Fruit fly (Drosophila melanogaster) whole organism, larva: ENCODE results near the gene CAH7.

Experiments
- noc ChIP-seq: fragments of 200-800 bp; sonication (Bioruptor generic); optimal IDR thresholded peaks from 3 replicates; lab custom pipeline; 2019; ENCODE audit warnings: missing biosample characterization, mild to moderate bottlenecking, missing genetic modification characterization, moderate library complexity

CAH7 gene

DNA sequence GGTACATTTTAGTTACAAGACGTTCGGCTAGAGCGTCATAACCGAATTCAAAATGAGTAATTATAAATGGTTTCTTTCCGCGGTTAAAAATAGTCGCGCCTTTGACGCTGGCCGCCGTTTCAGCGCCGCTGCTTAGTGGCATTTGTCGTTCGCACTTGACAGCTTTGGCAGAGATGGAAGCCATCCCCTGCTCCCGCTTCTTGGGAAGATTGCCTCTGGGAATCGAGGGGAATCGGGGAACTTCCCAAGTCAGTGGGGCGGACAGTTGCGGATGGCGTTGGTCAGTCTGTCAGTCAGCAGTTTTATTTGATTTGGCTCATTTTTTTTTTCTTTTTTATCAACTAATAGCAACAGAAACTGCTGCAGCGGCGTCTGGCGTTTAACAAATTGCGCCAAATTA, 5.2 kb upstream of the CAH7 start:
- TF ChIP-seq noc (tag; lab: Kevin White, UChicago): no peak

DNA sequence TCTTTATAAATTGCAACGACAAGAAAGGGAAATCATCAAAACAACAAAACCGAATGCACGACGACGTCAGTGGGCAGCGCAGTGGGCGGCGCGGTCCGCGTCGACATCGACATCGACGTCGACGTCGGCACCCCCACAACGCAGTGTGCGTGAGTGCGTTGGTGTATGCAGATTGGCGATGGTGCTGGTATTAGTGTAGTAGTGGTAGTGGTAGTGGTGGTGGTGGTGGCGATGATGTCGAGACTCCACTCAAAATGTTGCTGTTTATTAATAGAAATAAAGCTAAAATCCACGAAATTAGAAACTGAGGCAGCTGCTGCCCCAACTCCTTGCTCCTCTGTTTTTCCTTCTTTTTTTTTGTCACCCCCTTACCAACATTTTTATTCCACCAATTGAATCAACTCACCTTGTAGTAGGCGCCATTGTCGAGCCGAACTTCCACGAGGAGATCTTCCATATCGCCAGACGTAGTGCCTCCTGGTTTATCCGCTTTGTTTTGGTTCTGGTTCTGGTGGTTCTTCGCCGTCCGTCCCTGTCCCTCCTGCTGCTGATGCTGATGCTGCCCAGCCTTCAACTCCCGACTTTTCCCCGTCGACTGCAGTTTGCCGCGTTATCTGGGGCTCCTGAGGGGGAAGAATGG, 3.6 kb upstream of the CAH7 start:
- no peak for TF ChIP-seq noc (tag; lab: Kevin White, UChicago)

DNA sequence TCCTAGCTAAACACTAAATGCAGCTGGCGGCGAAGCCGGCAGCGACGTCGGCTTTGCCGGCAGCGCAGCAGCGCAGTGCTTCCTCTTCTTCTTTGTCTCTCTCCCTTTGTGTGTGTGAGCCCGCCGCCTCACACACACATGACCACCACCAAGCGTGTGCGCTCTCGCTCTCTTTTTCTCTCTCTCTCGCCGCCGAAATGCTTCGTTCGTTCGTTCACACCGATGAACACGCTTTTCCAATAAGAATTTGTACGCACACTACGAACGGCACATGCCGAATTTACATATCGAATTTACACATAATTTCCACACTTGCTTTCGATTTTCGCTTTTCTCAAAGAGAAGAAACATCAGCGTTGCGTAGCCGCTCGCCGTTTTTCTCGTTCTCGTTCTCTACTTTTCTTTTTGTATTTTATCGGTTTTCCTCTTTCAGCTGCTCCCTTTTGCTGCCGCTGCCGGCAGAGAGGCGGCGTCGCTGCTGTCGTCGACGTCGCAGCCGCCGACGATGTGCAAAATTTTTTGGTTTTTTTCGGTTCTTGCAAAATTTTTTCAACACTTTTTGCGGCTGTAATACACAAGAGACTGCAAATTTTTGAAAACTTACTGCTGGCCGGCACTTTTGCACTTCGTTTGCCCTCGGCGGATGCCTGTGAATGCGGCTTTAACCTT, 2.7 kb upstream of the CAH7 start:
- TF ChIP-seq noc (tag; lab: Kevin White, UChicago): no peak

DNA sequence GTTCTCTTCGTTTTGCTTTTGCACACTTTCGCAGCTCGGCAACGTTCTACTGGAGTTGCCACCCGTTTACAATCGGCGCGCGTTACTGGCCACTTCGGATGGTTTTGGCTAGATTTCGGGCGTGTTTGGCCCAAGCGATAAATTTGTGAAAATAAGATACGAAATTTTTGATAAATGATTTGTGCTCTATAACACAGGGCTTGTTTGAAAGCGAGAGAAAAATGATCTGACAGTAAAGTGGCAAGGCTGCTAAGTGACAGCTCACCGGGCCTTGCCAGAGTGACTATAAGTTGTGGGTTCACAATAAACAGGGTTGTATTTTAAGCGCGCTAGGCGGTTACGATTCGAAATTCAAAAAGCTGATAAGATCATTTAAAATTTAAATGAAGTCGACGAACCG, 2.1 kb upstream of the CAH7 start, which contains the start of gene Fmr1:
Gene Fmr1 (minus strand): TSS at position 184 of the 400 bp plus-strand sequence.
- no peak for TF ChIP-seq noc (tag; lab: Kevin White, UChicago)

DNA sequence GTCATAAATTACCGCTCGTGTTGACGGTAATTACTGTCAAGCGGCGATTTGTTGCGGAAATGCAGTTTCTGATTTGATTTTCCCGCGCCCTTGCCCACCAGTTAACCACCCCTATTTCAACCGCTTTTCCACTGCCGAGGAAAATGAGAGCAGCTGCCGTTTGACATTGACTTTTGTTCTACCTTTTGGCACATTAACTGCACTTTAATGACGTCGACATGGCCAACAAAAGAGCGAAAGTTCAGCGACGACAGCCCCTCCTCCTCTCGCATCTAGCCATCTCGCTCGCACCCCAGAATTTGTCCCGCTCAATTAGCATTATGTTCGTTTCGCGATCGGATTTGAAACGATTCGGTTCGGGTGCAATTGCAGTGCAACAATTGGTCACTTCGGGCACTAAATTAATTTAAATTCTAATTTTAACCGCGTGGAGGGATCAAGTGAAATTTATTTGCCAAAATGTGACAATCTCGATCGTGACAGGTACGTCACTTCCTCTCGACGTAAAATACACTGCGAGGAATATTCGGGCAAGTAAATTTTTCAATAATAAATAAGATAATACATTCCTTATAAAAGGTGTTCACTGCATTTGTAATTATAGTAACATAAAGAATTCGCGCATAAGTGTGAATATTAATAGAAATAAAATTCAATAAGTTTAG, 755 bp upstream of the CAH7 start:
- no peak for TF ChIP-seq noc (tag; lab: Kevin White, UChicago)

DNA sequence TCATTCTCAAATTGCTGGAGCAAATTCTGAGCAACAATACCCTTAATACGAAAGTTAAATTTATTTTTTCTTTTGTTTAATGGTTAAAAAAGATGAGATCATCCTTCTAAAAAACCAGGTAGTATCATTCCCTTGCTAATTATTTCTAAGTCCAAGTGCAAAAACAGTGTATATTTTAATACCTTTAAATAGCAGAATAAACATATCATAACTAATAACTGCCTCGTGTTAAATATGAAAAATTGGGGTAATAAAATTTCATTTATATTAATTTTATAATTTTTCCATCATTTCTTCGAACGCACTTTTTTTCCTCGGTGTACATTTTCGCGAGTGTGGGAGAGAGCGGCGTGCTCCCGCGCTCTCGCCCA, 237 bp upstream of the CAH7 start:
- no peak for TF ChIP-seq noc (tag; lab: Kevin White, UChicago)

DNA sequence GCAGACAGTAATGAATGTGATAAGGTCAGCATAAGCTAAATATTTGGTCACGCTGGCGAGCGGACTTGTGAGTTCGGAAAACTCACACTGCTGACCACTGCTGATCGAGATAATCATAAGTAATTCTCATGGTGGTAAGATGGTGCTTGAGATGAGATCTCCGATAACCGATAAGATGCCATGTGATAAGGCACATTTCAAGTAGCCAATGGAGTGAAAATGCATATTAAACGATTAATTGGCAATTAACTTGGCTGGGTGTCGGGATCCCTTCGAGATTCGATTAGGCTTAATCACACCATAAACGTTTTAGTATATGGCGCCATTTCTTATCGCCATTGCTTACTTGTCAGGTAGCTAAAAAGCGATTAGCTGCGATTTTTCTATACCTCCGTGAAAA, 1.7 kb downstream of the CAH7 start:
- TF ChIP-seq noc (tag; lab: Kevin White, UChicago): no peak

DNA sequence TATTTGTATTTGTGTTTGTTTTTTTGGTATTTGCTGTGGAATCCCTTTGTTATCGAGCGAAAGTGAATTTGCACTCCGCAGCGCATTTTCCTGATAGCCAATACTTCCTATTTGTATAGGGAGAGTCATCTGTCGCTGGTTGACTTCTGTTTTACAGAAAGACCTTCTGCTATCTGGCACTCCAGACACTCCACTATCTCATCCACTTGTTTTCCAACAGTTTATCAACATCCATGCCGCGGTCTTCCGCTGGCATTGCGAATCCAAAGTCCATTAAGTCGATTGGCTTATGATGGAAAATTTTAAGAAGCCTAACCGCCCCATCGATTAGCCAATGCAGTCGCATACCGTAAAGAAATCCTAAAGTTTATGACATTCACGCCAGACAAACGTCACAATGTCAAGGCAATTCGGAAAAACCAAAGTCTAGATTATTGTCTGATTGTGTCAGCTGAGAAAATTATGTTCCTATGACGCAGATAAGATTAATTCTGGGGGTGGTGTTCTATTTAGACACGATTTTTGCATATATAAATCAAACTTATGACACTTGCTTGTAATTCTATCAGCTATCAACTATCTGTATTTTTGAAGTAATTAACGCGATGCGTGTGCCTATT, 3.0 kb downstream of the CAH7 start:
- peak; percentile 55 for TF ChIP-seq noc (tag; lab: Kevin White, UChicago)

DNA sequence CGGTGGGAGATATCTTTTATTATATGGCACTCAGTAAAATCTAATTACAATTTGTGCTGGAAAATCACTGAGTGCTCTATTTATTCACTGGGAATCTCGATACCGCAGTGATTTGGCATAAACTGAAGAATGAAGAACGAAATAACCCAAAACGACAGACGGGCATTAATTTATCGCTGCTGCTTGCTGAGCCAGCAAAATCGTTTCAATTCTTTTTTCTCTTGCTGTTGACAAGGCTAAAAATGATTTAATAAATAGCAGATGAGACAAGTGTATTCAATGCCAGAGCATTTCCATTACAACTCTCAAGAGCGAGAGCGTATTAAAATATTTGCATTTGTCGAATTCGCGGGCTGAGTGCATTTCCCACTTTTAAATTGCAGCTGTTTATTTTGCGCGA, 3.8 kb downstream of the CAH7 start:
- TF ChIP-seq noc (tag; lab: Kevin White, UChicago): no peak

DNA sequence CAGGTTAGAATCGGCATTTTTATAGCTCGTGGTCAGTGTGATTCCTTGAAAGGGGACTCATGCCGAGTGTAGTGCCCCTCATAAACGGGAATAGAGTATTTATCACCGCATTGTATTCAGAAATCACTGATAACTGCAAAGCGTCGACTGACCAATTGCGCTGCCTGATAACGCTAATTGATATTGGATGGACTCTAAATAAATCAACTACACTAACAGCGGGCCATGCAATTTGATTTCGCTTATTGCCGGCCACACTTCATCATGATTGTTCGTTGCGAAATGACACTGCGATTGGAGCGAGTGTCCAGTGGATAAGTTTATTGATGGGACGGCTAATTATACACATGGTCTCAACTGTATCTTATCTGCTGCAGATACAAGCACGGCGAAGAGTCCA, 7.6 kb downstream of the CAH7 start:
- peak; percentile 87 for TF ChIP-seq noc (tag; lab: Kevin White, UChicago)

DNA sequence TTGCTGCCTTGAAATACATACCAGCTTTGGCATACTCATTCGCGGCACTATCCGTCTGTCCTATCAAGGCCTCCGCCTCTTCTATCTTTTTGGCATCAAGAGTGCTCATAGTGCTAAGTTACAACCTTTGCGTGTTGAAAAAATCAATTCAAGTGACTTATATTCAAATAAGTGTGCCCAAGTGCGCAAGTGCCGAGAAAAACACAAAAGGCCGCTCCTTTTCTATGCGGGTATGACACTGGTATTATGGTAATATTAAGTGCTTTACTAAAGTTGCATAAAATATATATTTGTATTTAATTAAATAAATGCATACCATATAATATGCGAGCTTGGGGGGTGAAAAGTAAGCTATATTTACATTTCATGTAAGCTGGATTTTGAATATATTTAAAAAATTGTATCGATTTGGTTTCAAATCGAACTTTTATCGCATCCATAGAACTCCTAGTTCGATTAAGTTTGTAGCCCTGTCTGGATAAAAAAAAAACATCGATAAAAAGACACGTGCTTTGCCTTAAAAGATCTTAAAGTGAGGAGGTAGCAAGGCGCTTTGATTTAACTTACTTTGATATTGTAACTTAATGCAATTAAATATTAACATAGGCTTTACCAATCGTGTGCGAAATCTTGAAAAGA, 9.3 kb downstream of the CAH7 start, which contains the start of the genes gammaSnap2 and ATPsynepsilonL:
Gene gammaSnap2 (minus strand): TSS at position 135 of the 639 bp plus-strand sequence.
Gene ATPsynepsilonL (plus strand): TSS at position 508 of the 639 bp plus-strand sequence.
- TF ChIP-seq noc (tag; lab: Kevin White, UChicago): no peak

DNA sequence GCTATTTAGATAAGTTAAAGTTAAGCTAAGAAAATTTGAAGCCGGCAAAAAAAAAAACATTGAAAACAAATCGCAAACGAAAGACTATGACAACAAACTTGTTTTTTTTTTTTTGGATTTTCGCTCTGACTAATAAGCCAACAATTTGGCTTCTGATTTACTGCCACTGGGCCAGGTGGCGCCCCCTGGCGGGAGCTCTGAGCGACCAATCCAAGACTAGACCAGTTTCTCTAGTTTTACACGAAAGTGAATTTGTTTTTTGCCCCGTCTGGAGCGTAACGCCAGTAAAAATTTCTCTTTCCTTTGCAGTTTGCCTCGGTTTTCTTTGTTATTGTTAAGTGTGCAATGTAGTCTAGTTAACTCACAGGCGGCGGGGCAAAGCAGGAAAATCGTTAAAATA, 12.7 kb downstream of the CAH7 start:
- TF ChIP-seq noc (tag; lab: Kevin White, UChicago): no peak

DNA sequence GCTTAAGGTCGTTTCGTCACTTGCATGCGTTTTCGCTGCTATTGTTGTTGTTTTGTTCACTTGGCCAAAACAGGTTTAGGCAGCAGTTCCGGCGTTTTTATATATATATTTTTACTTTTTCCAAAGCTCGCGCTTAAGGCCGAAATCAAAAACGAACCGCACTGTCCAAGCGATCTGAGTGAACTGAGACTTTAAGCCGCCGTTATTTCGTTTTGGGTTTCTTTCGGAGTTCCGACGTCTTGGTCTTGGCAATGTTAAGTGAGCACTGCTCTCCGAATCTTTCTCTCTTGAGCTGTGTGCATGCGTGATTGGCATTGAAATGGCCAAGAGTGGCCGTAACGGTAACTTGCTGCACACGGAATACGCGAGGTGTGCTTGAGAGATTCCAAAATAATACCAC, 13.4 kb downstream of the CAH7 start, which contains the start of gene knk:
Gene knk (minus strand): TSS at position 188 of the 400 bp plus-strand sequence.
- TF ChIP-seq noc (tag; lab: Kevin White, UChicago): no peak

DNA sequence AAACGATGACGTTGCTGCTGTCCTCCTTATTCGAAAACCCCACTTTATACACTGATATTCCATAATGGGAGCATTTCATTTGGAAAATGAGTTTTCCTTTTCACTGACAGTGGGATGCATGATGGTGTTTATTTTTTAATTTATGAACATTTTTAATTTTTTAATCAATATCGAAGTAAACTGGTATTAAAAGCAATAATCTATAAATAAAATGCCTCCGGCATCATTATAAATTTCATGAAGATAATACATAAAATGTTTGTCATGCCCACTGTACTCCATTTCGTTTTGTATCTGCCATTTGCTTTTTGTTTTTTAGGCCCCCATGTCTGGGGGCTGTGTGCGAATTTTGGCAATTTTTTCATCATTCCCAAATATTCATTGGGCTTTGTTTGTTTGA, 18.1 kb downstream of the CAH7 start:
- TF ChIP-seq noc (tag; lab: Kevin White, UChicago): peak; percentile 72

DNA sequence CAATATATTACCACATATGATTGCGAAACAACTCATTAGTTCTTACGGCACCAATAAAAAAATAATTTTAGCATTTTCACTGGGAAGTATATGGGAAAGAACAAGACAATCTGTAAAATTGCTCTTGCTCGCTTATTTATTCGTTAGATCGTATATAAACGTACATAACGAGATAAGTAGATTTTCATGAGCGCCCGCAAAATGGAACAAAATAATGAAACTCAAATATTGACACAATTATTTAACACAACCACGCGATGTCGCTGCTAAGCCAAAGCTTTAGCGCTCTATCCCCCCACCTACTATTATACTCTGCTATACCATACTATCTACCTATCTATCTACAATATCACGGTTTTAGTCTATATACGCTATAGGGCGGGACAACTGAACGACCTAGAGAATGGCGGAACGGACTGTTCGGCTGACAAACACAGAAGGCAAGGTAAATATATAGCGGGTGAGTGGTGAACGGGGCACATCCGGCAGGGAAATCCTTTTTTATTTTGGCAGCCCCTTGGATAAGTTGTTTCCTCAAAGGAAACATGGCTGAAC, 19.0 kb downstream of the CAH7 start:
- TF ChIP-seq noc (tag; lab: Kevin White, UChicago): no peak
